Fruit fly (Drosophila melanogaster) whole organism, embryonic: ENCODE data around the gene CG8149.
A peak's percentile ranks its signal among the peaks of the same experiment; 100 is the strongest.

ENCODE experiments used
- Aef1 ChIP-seq: fragments of 200-800 bp; sonication (Bioruptor generic); IDR thresholded peaks from 3 replicates; pipeline ENCODE4 v1.3.6; 2022; ENCODE audit warnings: missing biosample characterization, missing genetic modification characterization
- Atf-2 ChIP-seq: fragments of 200-800 bp; sonication (Bioruptor generic); optimal IDR thresholded peaks from 2 replicates; lab custom pipeline; 2016; ENCODE audit warnings: missing biosample characterization, missing genetic modification characterization
- Atf3 ChIP-seq: fragments of 200-800 bp; sonication (Bioruptor generic); optimal IDR thresholded peaks from 3 replicates; lab custom pipeline; 2016; ENCODE audit warnings: missing biosample characterization, missing genetic modification characterization
- Atf6 ChIP-seq: fragments of 200-800 bp; sonication (Bioruptor generic); IDR thresholded peaks from 2 replicates; pipeline ENCODE4 v1.3.6; 2022; ENCODE audit warnings: missing biosample characterization, missing genetic modification characterization
- BEAF-32 ChIP-seq: fragments of 200-800 bp; sonication (Bioruptor generic); optimal IDR thresholded peaks from 3 replicates; lab custom pipeline; 2017; ENCODE audit warnings: missing biosample characterization, missing genetic modification characterization, mild to moderate bottlenecking, moderate library complexity, missing genetic modification reagents
- CG10209 ChIP-seq: fragments of 200-800 bp; sonication (Bioruptor generic); optimal IDR thresholded peaks from 3 replicates; lab custom pipeline; 2017; ENCODE audit warnings: missing biosample characterization, mild to moderate bottlenecking, missing genetic modification characterization, missing genetic modification reagents
- CG10366 ChIP-seq: fragments of 200-800 bp; sonication (Bioruptor generic); IDR thresholded peaks from 2 replicates; pipeline ENCODE4 v1.3.6; 2022; ENCODE audit warnings: missing biosample characterization, missing genetic modification characterization
- CG14014 ChIP-seq: fragments of 200-800 bp; sonication (Bioruptor generic); IDR thresholded peaks from 2 replicates; pipeline ENCODE4 v1.3.6; 2022; ENCODE audit warnings: missing biosample characterization, missing genetic modification characterization
- CG17568 ChIP-seq: fragments of 200-800 bp; sonication (Bioruptor generic); optimal IDR thresholded peaks from 2 replicates; lab custom pipeline; 2018; ENCODE audit warnings: missing biosample characterization, mild to moderate bottlenecking, missing genetic modification characterization, moderate library complexity
- CG1792 ChIP-seq: fragments of 200-800 bp; sonication (Bioruptor generic); optimal IDR thresholded peaks from 2 replicates; lab custom pipeline; 2016; ENCODE audit warnings: missing biosample characterization, missing genetic modification characterization
- CG33557 ChIP-seq: fragments of 200-800 bp; sonication (Bioruptor generic); optimal IDR thresholded peaks from 2 replicates; lab custom pipeline; 2019; ENCODE audit warnings: missing biosample characterization, mild to moderate bottlenecking, missing genetic modification characterization, moderate library complexity
- CG34376 ChIP-seq: fragments of 200-800 bp; sonication (Bioruptor generic); optimal IDR thresholded peaks from 2 replicates; lab custom pipeline; 2018; ENCODE audit warnings: missing biosample characterization, mild to moderate bottlenecking, missing genetic modification characterization
- CG9797 ChIP-seq: fragments of 200-800 bp; sonication (Bioruptor generic); optimal IDR thresholded peaks from 3 replicates; lab custom pipeline; 2018; ENCODE audit warnings: missing biosample characterization, mild to moderate bottlenecking, missing genetic modification characterization
- CkIIα-i1 ChIP-seq: fragments of 200-800 bp; sonication (Bioruptor generic); IDR thresholded peaks from 2 replicates; pipeline ENCODE4 v1.3.6; 2022; ENCODE audit warnings: missing biosample characterization, missing genetic modification characterization
- CoRest ChIP-seq: fragments of 200-800 bp; sonication (Bioruptor generic); optimal IDR thresholded peaks from 3 replicates; lab custom pipeline; 2018; ENCODE audit warnings: missing biosample characterization, mild to moderate bottlenecking, missing genetic modification characterization, moderate library complexity
- Dp ChIP-seq: fragments of 200-800 bp; sonication (Bioruptor generic); optimal IDR thresholded peaks from 2 replicates; lab custom pipeline; 2018; ENCODE audit warnings: missing biosample characterization, mild to moderate bottlenecking, missing genetic modification characterization, moderate library complexity
- E2f1 ChIP-seq: fragments of 200-800 bp; sonication (Bioruptor generic); IDR thresholded peaks from 2 replicates; pipeline ENCODE4 v1.3.6; 2022; ENCODE audit warnings: missing biosample characterization, missing genetic modification characterization
- E2f2 ChIP-seq: fragments of 200-800 bp; sonication (Bioruptor generic); IDR thresholded peaks from 2 replicates; pipeline ENCODE4 v1.3.6; 2022; ENCODE audit warnings: missing biosample characterization, missing genetic modification characterization
- ERR ChIP-seq: fragments of 200-800 bp; sonication (Bioruptor generic); optimal IDR thresholded peaks from 2 replicates; lab custom pipeline; 2016; ENCODE audit warnings: missing biosample characterization, missing genetic modification characterization
- Hmr ChIP-seq: fragments of 200-800 bp; sonication (Bioruptor generic); optimal IDR thresholded peaks from 3 replicates; lab custom pipeline; 2017; ENCODE audit warnings: mild to moderate bottlenecking, missing biosample characterization, missing genetic modification reagents, missing genetic modification characterization
- Hr51 ChIP-seq, 2 experiments: fragments of 200-800 bp; sonication (Bioruptor generic); optimal IDR thresholded peaks; 2 replicates in 1 of 2; 3 replicates in 1 of 2; lab custom pipeline; 2016 to 2018; ENCODE audit warnings: missing biosample characterization in 2 of 2, missing genetic modification characterization in 2 of 2, mild to moderate bottlenecking in 1 of 2, moderate library complexity in 1 of 2
- Lpt ChIP-seq: fragments of >200 bp; optimal IDR thresholded peaks from 2 replicates; lab custom pipeline; 2018; ENCODE audit warnings: missing biosample characterization, missing genetic modification characterization
- Mad ChIP-seq: fragments of 200-800 bp; sonication (Bioruptor generic); optimal IDR thresholded peaks from 2 replicates; lab custom pipeline; 2016; ENCODE audit warnings: missing biosample characterization, missing genetic modification characterization
- NC2β ChIP-seq: fragments of 200-800 bp; sonication (Bioruptor generic); optimal IDR thresholded peaks from 2 replicates; lab custom pipeline; 2016; ENCODE audit warnings: missing biosample characterization, missing genetic modification characterization
- Scr ChIP-seq: fragments of 200-800 bp; sonication (Bioruptor generic); IDR thresholded peaks from 2 replicates; pipeline ENCODE4 v1.3.6; 2022; ENCODE audit warnings: missing biosample characterization, missing genetic modification characterization; ENCODE audit not compliant: partially characterized antibody
- Sox102F ChIP-seq: fragments of 200-800 bp; sonication (Bioruptor generic); optimal IDR thresholded peaks from 2 replicates; lab custom pipeline; 2018; ENCODE audit warnings: missing biosample characterization, mild to moderate bottlenecking, missing genetic modification characterization, moderate library complexity
- Spps ChIP-seq: fragments of 200-800 bp; sonication (Bioruptor generic); optimal IDR thresholded peaks from 2 replicates; lab custom pipeline; 2018; ENCODE audit warnings: missing biosample characterization, mild to moderate bottlenecking, missing genetic modification characterization
- Taf1 ChIP-seq: fragments of 200-800 bp; sonication (Bioruptor generic); IDR thresholded peaks from 2 replicates; pipeline ENCODE4 v1.3.6; 2022; ENCODE audit warnings: missing biosample characterization, missing genetic modification characterization
- bsh ChIP-seq, 2 experiments: fragments of 200-800 bp; sonication (Bioruptor generic); optimal IDR thresholded peaks; 2 replicates each; lab custom pipeline; 2017 to 2018; ENCODE audit warnings: mild to moderate bottlenecking in 2 of 2, missing biosample characterization in 2 of 2, missing genetic modification characterization in 2 of 2, moderate library complexity in 1 of 2
- cg ChIP-seq: fragments of 200-800 bp; sonication (Bioruptor generic); optimal IDR thresholded peaks from 3 replicates; lab custom pipeline; 2019; ENCODE audit warnings: missing biosample characterization, mild to moderate bottlenecking, missing genetic modification characterization, moderate library complexity
- crol ChIP-seq: fragments of 200-800 bp; sonication (Bioruptor generic); IDR thresholded peaks from 2 replicates; pipeline ENCODE4 v1.3.6; 2022; ENCODE audit warnings: missing biosample characterization, missing genetic modification characterization
- cwo ChIP-seq: fragments of 200-800 bp; sonication (Bioruptor generic); optimal IDR thresholded peaks from 3 replicates; lab custom pipeline; 2017; ENCODE audit warnings: missing biosample characterization, missing genetic modification characterization, mild to moderate bottlenecking, moderate library complexity, missing genetic modification reagents
- da ChIP-seq: fragments of 200-800 bp; sonication (Bioruptor generic); optimal IDR thresholded peaks from 2 replicates; lab custom pipeline; 2016; ENCODE audit warnings: missing biosample characterization, missing genetic modification characterization
- en ChIP-seq: fragments of 200-800 bp; sonication (Bioruptor generic); optimal IDR thresholded peaks from 2 replicates; lab custom pipeline; 2016; ENCODE audit warnings: missing biosample characterization, missing genetic modification characterization
- fu2 ChIP-seq: fragments of 200-800 bp; sonication (Bioruptor generic); optimal IDR thresholded peaks from 2 replicates; lab custom pipeline; 2016; ENCODE audit warnings: missing biosample characterization, missing genetic modification characterization
- gsb-n ChIP-seq: fragments of 200-800 bp; sonication (Bioruptor generic); optimal IDR thresholded peaks from 3 replicates; lab custom pipeline; 2018; ENCODE audit warnings: missing biosample characterization, mild to moderate bottlenecking, missing genetic modification characterization
- gt ChIP-seq: fragments of 200-800 bp; sonication (Bioruptor generic); IDR thresholded peaks from 2 replicates; pipeline ENCODE4 v1.3.6; 2022; ENCODE audit warnings: missing biosample characterization, missing genetic modification characterization
- jumu ChIP-seq: fragments of 200-800 bp; sonication (Bioruptor generic); optimal IDR thresholded peaks from 3 replicates; lab custom pipeline; 2016; ENCODE audit warnings: missing biosample characterization, missing genetic modification characterization
- kah ChIP-seq: fragments of 200-800 bp; sonication (Bioruptor generic); optimal IDR thresholded peaks from 2 replicates; lab custom pipeline; 2018; ENCODE audit warnings: missing biosample characterization, mild to moderate bottlenecking, missing genetic modification characterization
- maf-S ChIP-seq: fragments of 200-800 bp; sonication (Bioruptor generic); optimal IDR thresholded peaks from 2 replicates; lab custom pipeline; 2016; ENCODE audit warnings: missing biosample characterization, missing genetic modification characterization
- p53 ChIP-seq: fragments of 200-800 bp; sonication (Bioruptor generic); optimal IDR thresholded peaks from 2 replicates; lab custom pipeline; 2016; ENCODE audit warnings: missing biosample characterization, missing genetic modification characterization
- ranshi ChIP-seq: fragments of 200-800 bp; sonication (Bioruptor generic); IDR thresholded peaks from 2 replicates; pipeline ENCODE4 v1.3.6; 2022; ENCODE audit warnings: missing biosample characterization, missing genetic modification characterization
- salm ChIP-seq: fragments of 200-800 bp; sonication (Bioruptor generic); optimal IDR thresholded peaks from 2 replicates; lab custom pipeline; 2018; ENCODE audit warnings: missing biosample characterization, mild to moderate bottlenecking, missing genetic modification characterization
- sd ChIP-seq: fragments of 200-800 bp; sonication (Bioruptor generic); optimal IDR thresholded peaks from 3 replicates; lab custom pipeline; 2018; ENCODE audit warnings: missing biosample characterization, mild to moderate bottlenecking, missing genetic modification characterization, moderate library complexity
- slou ChIP-seq: fragments of 200-800 bp; sonication (Bioruptor generic); optimal IDR thresholded peaks from 3 replicates; lab custom pipeline; 2016; ENCODE audit warnings: missing biosample characterization, missing genetic modification characterization
- slp2 ChIP-seq: fragments of 200-800 bp; sonication (Bioruptor generic); optimal IDR thresholded peaks from 2 replicates; lab custom pipeline; 2016; ENCODE audit warnings: missing biosample characterization, missing genetic modification characterization
- sna ChIP-seq: fragments of 200-800 bp; sonication (Bioruptor generic); IDR thresholded peaks from 2 replicates; pipeline ENCODE4 v1.3.6; 2022; ENCODE audit warnings: missing biosample characterization, missing genetic modification characterization; ENCODE audit not compliant: partially characterized antibody
- ssp ChIP-seq: fragments of 200-800 bp; sonication (Bioruptor generic); IDR thresholded peaks from 2 replicates; pipeline ENCODE4 v1.3.6; 2022; ENCODE audit warnings: missing biosample characterization, missing genetic modification characterization
- stwl ChIP-seq: fragments of 200-800 bp; sonication (Bioruptor generic); optimal IDR thresholded peaks from 3 replicates; lab custom pipeline; 2018; ENCODE audit warnings: missing biosample characterization, mild to moderate bottlenecking, missing genetic modification characterization, moderate library complexity
- trem ChIP-seq: fragments of 200-800 bp; optimal IDR thresholded peaks from 3 replicates; lab custom pipeline; 2019; ENCODE audit warnings: missing biosample characterization, mild to moderate bottlenecking, missing genetic modification characterization, moderate library complexity
- wor ChIP-seq: fragments of 200-800 bp; sonication (Bioruptor generic); IDR thresholded peaks from 2 replicates; pipeline ENCODE4 v1.3.6; 2022; ENCODE audit warnings: missing biosample characterization, missing genetic modification characterization

The CG8149 gene

dm6 chr3R:9534125-9534496 is 29.7 kb downstream of the CG8149 start (continued):
- peak; percentile 93 for TF ChIP-seq wor
- TF ChIP-seq cg (GFP tag; lab: Kevin White, UChicago) = peak; percentile 23
- peak; percentile 86 for TF ChIP-seq CG17568
- TF ChIP-seq trem (tag; lab: Kevin White, UChicago) = peak; percentile 93
- peak; percentile 79 for TF ChIP-seq fu2 (GFP tag; lab: Kevin White, UChicago)
- TF ChIP-seq ERR = peak; percentile 56
- TF ChIP-seq Spps (tag; lab: Kevin White, UChicago) = peak; percentile 88
- TF ChIP-seq gsb-n (tag; lab: Kevin White, UChicago) = peak; percentile 97
- peak; percentile 81 for TF ChIP-seq maf-S (GFP tag; lab: Kevin White, UChicago)
- no peak for TF ChIP-seq Lpt
- TF ChIP-seq BEAF-32 (GFP tag; lab: Kevin White, UChicago) = no peak
- TF ChIP-seq crol (GFP tag; lab: Robert Waterston, UW) = peak; percentile 42; the same call in 1 of the 2 replicates
- peak; percentile 94 for TF ChIP-seq salm
- TF ChIP-seq en (GFP tag; lab: Kevin White, UChicago) = peak; percentile 79
- peak; percentile 88 for TF ChIP-seq Mad (GFP tag; lab: Kevin White, UChicago)
- peak; percentile 11 for TF ChIP-seq slou (GFP tag; lab: Kevin White, UChicago)
- peak; percentile 39; the same call in 1 of the 2 replicates for TF ChIP-seq CkIIα-i1 (GFP tag; lab: Robert Waterston, UW)
- TF ChIP-seq da (GFP tag; lab: Kevin White, UChicago) = peak; percentile 82
- peak; percentile 68 for TF ChIP-seq cwo (GFP tag; lab: Kevin White, UChicago)
- peak; percentile 90 for TF ChIP-seq NC2β (GFP tag; lab: Kevin White, UChicago)
- TF ChIP-seq sna (GFP tag; lab: Robert Waterston, UW) = no peak
- TF ChIP-seq ssp (GFP tag; lab: Robert Waterston, UW) = peak; percentile 82
- TF ChIP-seq gt (GFP tag; lab: Robert Waterston, UW) = peak; percentile 73
- peak; percentile 90 for TF ChIP-seq CG14014
- TF ChIP-seq E2f2 = peak; percentile 71
- peak; percentile 99 for TF ChIP-seq Sox102F
- TF ChIP-seq Aef1 (GFP tag; lab: Robert Waterston, UW) = peak; percentile 83
- peak; percentile 85 for TF ChIP-seq Hmr (GFP tag; lab: Kevin White, UChicago)
- no peak for TF ChIP-seq Dp (GFP tag; lab: Kevin White, UChicago)
- no peak for TF ChIP-seq stwl
- peak; percentile 88 for TF ChIP-seq slp2 (GFP tag; lab: Kevin White, UChicago)
- no peak for TF ChIP-seq CG34376 (GFP tag; lab: Kevin White, UChicago)
- peak; percentile 63; the same call in 1 of the 2 replicates for TF ChIP-seq Taf1 (GFP tag; lab: Robert Waterston, UW)
- TF ChIP-seq jumu (GFP tag; lab: Kevin White, UChicago) = peak; percentile 81
- peak; percentile 88 for TF ChIP-seq kah (GFP tag; lab: Kevin White, UChicago)
- TF ChIP-seq bsh (GFP tag; optimal IDR thresholded peaks at IDR 0.05; lab: Kevin White, UChicago) = peak; percentile 65 to 97
- peak; percentile 92 for TF ChIP-seq CG1792
- TF ChIP-seq CG33557 (GFP tag; lab: Kevin White, UChicago) = peak; percentile 64
- peak; percentile 87 for TF ChIP-seq CG10209
- TF ChIP-seq Atf6 (GFP tag; lab: Robert Waterston, UW) = peak; percentile 89
- peak; percentile 31 for TF ChIP-seq p53
- peak; percentile 93 for TF ChIP-seq CG10366 (GFP tag; lab: Robert Waterston, UW)
- peak; percentile 93 for TF ChIP-seq Atf-2
- TF ChIP-seq Scr (GFP tag; lab: Robert Waterston, UW) = no peak
- TF ChIP-seq ranshi (GFP tag; lab: Robert Waterston, UW) = peak; percentile 93
- peak; percentile 38 for TF ChIP-seq sd (tag; lab: Kevin White, UChicago)
- TF ChIP-seq CoRest = peak; percentile 95
- no peak for TF ChIP-seq CG9797 (GFP tag; lab: Kevin White, UChicago)
- peak; percentile 94 for TF ChIP-seq Atf3 (GFP tag; lab: Kevin White, UChicago)
- peak; percentile 91 for TF ChIP-seq E2f1 (GFP tag; lab: Robert Waterston, UW)
- TF ChIP-seq Hr51 (GFP tag; optimal IDR thresholded peaks at IDR 0.05; lab: Kevin White, UChicago) = peak; percentile 77 to 96
